Fruit fly (Drosophila melanogaster): Measurements from ENCODE around the gene MetRS-m.

DNA sequence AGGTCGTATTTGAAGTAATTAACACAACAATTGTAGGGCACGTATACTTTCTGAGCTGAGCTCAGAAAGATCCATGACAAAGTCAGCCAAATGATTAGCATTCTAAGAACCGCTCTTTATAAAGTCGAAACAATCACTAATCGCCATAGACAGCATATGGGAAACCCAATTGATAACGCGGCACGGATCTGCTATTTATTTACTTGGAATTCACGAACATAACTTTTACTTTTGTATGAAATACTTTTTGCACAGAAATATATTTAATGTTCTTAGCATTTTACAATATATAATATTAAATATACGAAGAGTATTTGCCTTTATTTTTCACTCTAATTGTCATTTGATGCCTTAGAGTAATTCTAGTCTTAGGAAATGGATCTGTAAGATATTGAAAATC lies 15.2 kb downstream of the MetRS-m start, which contains the start of gene CG43291:
- TF ChIP-seq Atf6 (GFP tag; IDR thresholded peaks at IDR 0.05), result no peak
- no peak for TF ChIP-seq fd96Cb (tag; optimal IDR thresholded peaks at IDR 0.05)
- no peak for TF ChIP-seq CG11560 (tag; IDR thresholded peaks at IDR 0.05)
- TF ChIP-seq Jarid2 (GFP tag; optimal IDR thresholded peaks at IDR 0.05), result no peak
- no peak for TF ChIP-seq CG43689 (GFP tag; IDR thresholded peaks at IDR 0.05)
- no peak for TF ChIP-seq CG8478 (optimal IDR thresholded peaks at IDR 0.05)
- no peak for TF ChIP-seq Taf1 (GFP tag; IDR thresholded peaks at IDR 0.05)
- no peak for TF ChIP-seq slp2 (GFP tag; optimal IDR thresholded peaks at IDR 0.05)

Data from whole organism, embryonic.